Fruit fly (Drosophila melanogaster): ENCODE measurements around the gene Ipp.

The Ipp gene

dm6 chr3R:14008854-14009253, 50.3 kb downstream of the Ipp start (continued):
- TF ChIP-seq crp (GFP tag; optimal IDR thresholded peaks at IDR 0.05) (no peak), CG2678 (tag; optimal IDR thresholded peaks at IDR 0.05) (peak; percentile 50), chn (GFP tag; optimal IDR thresholded peaks at IDR 0.05) (peak; percentile 40), bigmax (GFP tag; optimal IDR thresholded peaks at IDR 0.05) (no peak), fd96Cb (tag; optimal IDR thresholded peaks at IDR 0.05) (peak; percentile 65), CG1529 (GFP tag; optimal IDR thresholded peaks at IDR 0.05) (peak; percentile 62), prd (optimal IDR thresholded peaks at IDR 0.05) (no peak), prd (GFP tag; IDR thresholded peaks at IDR 0.05) (peak; percentile 64; the same call in 2 of the 3 replicates), Drgx (GFP tag; IDR thresholded peaks at IDR 0.05) (peak; percentile 94), CG3847 (GFP tag; IDR thresholded peaks at IDR 0.05) (no peak), dati (GFP tag; IDR thresholded peaks at IDR 0.05) (no peak), CG8765 (GFP tag; IDR thresholded peaks at IDR 0.05) (no peak), CG18262 (tag; optimal IDR thresholded peaks at IDR 0.05) (peak; percentile 54), Hr51 (GFP tag; optimal IDR thresholded peaks at IDR 0.05) (peak in 1 of 2 experiments; percentile 42), D (optimal IDR thresholded peaks at IDR 0.05) (no peak), D (GFP tag; optimal IDR thresholded peaks at IDR 0.05) (peak; percentile 44), Sry-β (GFP tag; optimal IDR thresholded peaks at IDR 0.05) (peak; percentile 12), nau (GFP tag; optimal IDR thresholded peaks at IDR 0.05) (peak; percentile 22), Sry-δ (GFP tag; optimal IDR thresholded peaks at IDR 0.05) (peak; percentile 23), CG33213 (GFP tag; optimal IDR thresholded peaks at IDR 0.05) (peak; percentile 8), ewg (GFP tag; optimal IDR thresholded peaks at IDR 0.05) (peak; percentile 8), Pdp1 (GFP tag; optimal IDR thresholded peaks at IDR 0.05) (peak in 1 of 2 experiments; percentile 17), nom (GFP tag; optimal IDR thresholded peaks at IDR 0.05) (peak; percentile 41), Optix (GFP tag; IDR thresholded peaks at IDR 0.05) (peak; percentile 37; the same call in 1 of the 3 replicates), CG9727 (GFP tag; optimal IDR thresholded peaks at IDR 0.05) (peak; percentile 32), CG12155 (GFP tag; optimal IDR thresholded peaks at IDR 0.05) (no peak), CG30431 (GFP tag; optimal IDR thresholded peaks at IDR 0.05) (peak; percentile 19), CG10543 (GFP tag; optimal IDR thresholded peaks at IDR 0.05) (no peak), CG14710 (tag; optimal IDR thresholded peaks at IDR 0.05) (peak; percentile 54), ssp (GFP tag; IDR thresholded peaks at IDR 0.05) (0 out of 2 replicates have a peak, but pooled peaks have one; percentile 29), chif (GFP tag; optimal IDR thresholded peaks at IDR 0.05) (peak; percentile 20 to 56), PHDP (tag; optimal IDR thresholded peaks at IDR 0.05) (peak; percentile 13), jumu (GFP tag; optimal IDR thresholded peaks at IDR 0.05) (peak; percentile 5), sens (GFP tag) (peak; percentile 79), croc (GFP tag; conservative IDR thresholded peaks at IDR 0.05) (peak; percentile 52; the same call in 2 of the 3 replicates), Ssrp (tag; optimal IDR thresholded peaks at IDR 0.05) (peak; percentile 34), CG4617 (GFP tag; optimal IDR thresholded peaks at IDR 0.05; ENCODE audit: borderline replicate concordance) (no peak), CG8944 (GFP tag; optimal IDR thresholded peaks at IDR 0.05) (peak; percentile 34), pum (GFP tag; optimal IDR thresholded peaks at IDR 0.05) (peak; percentile 27), btn (GFP tag; optimal IDR thresholded peaks at IDR 0.05) (peak; percentile 37), caup (GFP tag; optimal IDR thresholded peaks at IDR 0.05; ENCODE audit: severe bottlenecking) (no peak), B-H2 (GFP tag; optimal IDR thresholded peaks at IDR 0.05) (no peak), Lim3 (GFP tag; IDR thresholded peaks at IDR 0.05) (no peak), az2 (GFP tag; optimal IDR thresholded peaks at IDR 0.05) (peak; percentile 30), CG12071 (GFP tag; optimal IDR thresholded peaks at IDR 0.05) (peak; percentile 20), MESR4 (GFP tag; optimal IDR thresholded peaks at IDR 0.05) (no peak), sens-2 (GFP tag; IDR thresholded peaks at IDR 0.05) (0 out of 2 replicates have a peak, but pooled peaks have one; percentile 8), gcm (GFP tag; optimal IDR thresholded peaks at IDR 0.05) (peak; percentile 25), dmrt99B (tag; optimal IDR thresholded peaks at IDR 0.05) (peak; percentile 77), CG32772 (GFP tag; IDR thresholded peaks at IDR 0.05) (peak; percentile 32; the same call in 1 of the 2 replicates)
